Worm (Caenorhabditis elegans) whole organism, L2 larva: ENCODE data around the gene nhr-19.

Experiments used
- C34F6.9 ChIP-seq: fragments of 150-350 bp; optimal IDR thresholded peaks from 2 replicates; lab custom pipeline; 2014; ENCODE audit warnings: missing biosample characterization, missing genetic modification characterization
- F13H6.1 ChIP-seq: sonication (generic microtip); optimal IDR thresholded peaks from 2 replicates; lab custom pipeline; 2016; ENCODE audit warnings: missing genetic modification characterization, missing compliant biosample characterization
- R02D3.7 ChIP-seq: fragments of 150-350 bp; optimal IDR thresholded peaks from 2 replicates; lab custom pipeline; 2014; ENCODE audit warnings: missing biosample characterization, missing genetic modification characterization
- Y55F3AM.14 ChIP-seq: fragments of 200-800 bp; sonication (Bioruptor generic); optimal IDR thresholded peaks from 2 replicates; lab custom pipeline; 2018; ENCODE audit warnings: mild to moderate bottlenecking, missing genetic modification characterization, missing compliant biosample characterization
- ZK546.5 ChIP-seq: sonication (generic microtip); optimal IDR thresholded peaks from 2 replicates; lab custom pipeline; 2017; ENCODE audit warnings: missing biosample characterization, missing genetic modification characterization
- alr-1 ChIP-seq: fragments of 150-350 bp; optimal IDR thresholded peaks from 2 replicates; lab custom pipeline; 2014; ENCODE audit warnings: missing biosample characterization, missing genetic modification characterization
- aly-2 ChIP-seq: fragments of 150-350 bp; optimal IDR thresholded peaks from 2 replicates; lab custom pipeline; 2014; ENCODE audit warnings: missing biosample characterization, missing genetic modification characterization
- ama-1 ChIP-seq: fragments of 150-350 bp; optimal IDR thresholded peaks from 2 replicates; lab custom pipeline; 2018; ENCODE audit warnings: inconsistent platforms
- blmp-1 ChIP-seq: sonication (generic microtip); optimal IDR thresholded peaks from 2 replicates; lab custom pipeline; 2017; ENCODE audit warnings: missing genetic modification characterization, mild to moderate bottlenecking, missing compliant biosample characterization, antibody characterized with exemption, moderate library complexity; ENCODE audit not compliant: insufficient read depth
- ceh-16 ChIP-seq: fragments of 150-350 bp; optimal IDR thresholded peaks from 2 replicates; lab custom pipeline; 2014; ENCODE audit warnings: missing biosample characterization, missing genetic modification characterization
- ceh-82 ChIP-seq: fragments of 150-350 bp; optimal IDR thresholded peaks from 2 replicates; lab custom pipeline; 2014; ENCODE audit warnings: missing biosample characterization, missing genetic modification characterization
- crh-2 ChIP-seq: sonication (generic microtip); optimal IDR thresholded peaks from 2 replicates; lab custom pipeline; 2017; ENCODE audit warnings: missing biosample characterization, missing genetic modification characterization
- dmd-4 ChIP-seq: sonication (generic microtip); optimal IDR thresholded peaks from 2 replicates; lab custom pipeline; 2017; ENCODE audit warnings: missing biosample characterization, missing genetic modification characterization
- egl-27 ChIP-seq: sonication (generic microtip); optimal IDR thresholded peaks from 3 replicates; lab custom pipeline; 2017; ENCODE audit warnings: missing biosample characterization, missing genetic modification reagents, missing genetic modification characterization
- elt-1 ChIP-seq: fragments of 150-350 bp; optimal IDR thresholded peaks from 2 replicates; lab custom pipeline; 2014; ENCODE audit warnings: missing biosample characterization, missing genetic modification characterization
- elt-3 ChIP-seq: sonication (generic microtip); optimal IDR thresholded peaks from 2 replicates; lab custom pipeline; 2017; ENCODE audit warnings: missing biosample characterization, missing genetic modification characterization
- fos-1 ChIP-seq: fragments of 150-350 bp; optimal IDR thresholded peaks from 2 replicates; lab custom pipeline; 2014; ENCODE audit warnings: missing biosample characterization, missing genetic modification characterization
- gmeb-1 ChIP-seq: fragments of 150-350 bp; optimal IDR thresholded peaks from 2 replicates; lab custom pipeline; 2014; ENCODE audit warnings: missing biosample characterization, missing genetic modification characterization
- lin-11 ChIP-seq: fragments of 150-350 bp; sonication (generic microtip); optimal IDR thresholded peaks from 2 replicates; lab custom pipeline; 2014; ENCODE audit warnings: missing biosample characterization, missing genetic modification characterization, inconsistent platforms, mixed read lengths
- lin-13 ChIP-seq: fragments of 150-350 bp; optimal IDR thresholded peaks from 2 replicates; lab custom pipeline; 2014; ENCODE audit warnings: missing biosample characterization, missing genetic modification reagents, missing genetic modification characterization
- lin-39 ChIP-seq: fragments of 150-350 bp; optimal IDR thresholded peaks from 2 replicates; lab custom pipeline; 2014; ENCODE audit warnings: missing biosample characterization, missing genetic modification reagents, missing genetic modification characterization
- lsy-2 ChIP-seq, 2 experiments: fragments of 150-350 bp in 1 of 2; sonication (generic microtip) in 1 of 2; optimal IDR thresholded peaks; 2 replicates each; lab custom pipeline; 2014 to 2017; ENCODE audit warnings: missing biosample characterization in 2 of 2, missing genetic modification characterization in 2 of 2
- mab-5 ChIP-seq: fragments of 150-350 bp; optimal IDR thresholded peaks from 2 replicates; lab custom pipeline; 2014; ENCODE audit warnings: missing biosample characterization, missing genetic modification characterization
- mbf-1 ChIP-seq: sonication (generic microtip); optimal IDR thresholded peaks from 2 replicates; lab custom pipeline; 2017; ENCODE audit warnings: missing biosample characterization, missing genetic modification characterization
- mdl-1 ChIP-seq, 2 experiments: fragments of 150-350 bp in 1 of 2; sonication (generic microtip) in 1 of 2; optimal IDR thresholded peaks; 2 replicates each; lab custom pipeline; 2017; ENCODE audit warnings: missing biosample characterization in 2 of 2, missing genetic modification characterization in 2 of 2
- nhr-10 ChIP-seq: sonication (generic microtip); optimal IDR thresholded peaks from 2 replicates; lab custom pipeline; 2017; ENCODE audit warnings: missing biosample characterization, missing genetic modification characterization
- nhr-11 ChIP-seq: fragments of 150-350 bp; optimal IDR thresholded peaks from 2 replicates; lab custom pipeline; 2014; ENCODE audit warnings: missing biosample characterization, missing genetic modification characterization
- nhr-12 ChIP-seq: fragments of 150-350 bp; optimal IDR thresholded peaks from 2 replicates; lab custom pipeline; 2014; ENCODE audit warnings: missing biosample characterization, missing genetic modification characterization
- nhr-129 ChIP-seq: fragments of 150-350 bp; optimal IDR thresholded peaks from 2 replicates; lab custom pipeline; 2014; ENCODE audit warnings: missing biosample characterization, missing genetic modification characterization
- nhr-21 ChIP-seq: fragments of 150-350 bp; optimal IDR thresholded peaks from 2 replicates; lab custom pipeline; 2014; ENCODE audit warnings: missing biosample characterization, missing genetic modification characterization
- nhr-23 ChIP-seq: fragments of 150-350 bp; optimal IDR thresholded peaks from 2 replicates; lab custom pipeline; 2014; ENCODE audit warnings: missing biosample characterization, missing genetic modification reagents, missing genetic modification characterization
- nhr-237 ChIP-seq: fragments of 150-350 bp; optimal IDR thresholded peaks from 2 replicates; lab custom pipeline; 2014; ENCODE audit warnings: missing biosample characterization, missing genetic modification characterization
- nhr-25 ChIP-seq: fragments of 150-350 bp; sonication (generic microtip); optimal IDR thresholded peaks from 3 replicates; lab custom pipeline; 2014; ENCODE audit warnings: missing biosample characterization, missing genetic modification characterization
- nhr-6 ChIP-seq: fragments of 150-350 bp; optimal IDR thresholded peaks from 2 replicates; lab custom pipeline; 2014; ENCODE audit warnings: missing biosample characterization, missing genetic modification characterization
- nhr-77 ChIP-seq: fragments of 150-350 bp; optimal IDR thresholded peaks from 2 replicates; lab custom pipeline; 2014; ENCODE audit warnings: missing biosample characterization, missing genetic modification characterization
- peb-1 ChIP-seq: fragments of 150-350 bp; optimal IDR thresholded peaks from 2 replicates; lab custom pipeline; 2014; ENCODE audit warnings: missing biosample characterization, missing genetic modification characterization
- sem-4 ChIP-seq: fragments of 150-350 bp; optimal IDR thresholded peaks from 2 replicates; lab custom pipeline; 2014; ENCODE audit warnings: missing biosample characterization, missing genetic modification reagents, missing genetic modification characterization
- skn-1 ChIP-seq: sonication (generic microtip); optimal IDR thresholded peaks from 2 replicates; lab custom pipeline; 2017; ENCODE audit warnings: missing biosample characterization, missing genetic modification characterization
- sma-3 ChIP-seq: sonication (generic microtip); optimal IDR thresholded peaks from 2 replicates; lab custom pipeline; 2016; ENCODE audit warnings: missing genetic modification reagents, missing genetic modification characterization, missing compliant biosample characterization
- sma-9 ChIP-seq, 2 experiments: fragments of 150-350 bp in 1 of 2; sonication (generic microtip) in 1 of 2; optimal IDR thresholded peaks; 2 replicates each; lab custom pipeline; 2014 to 2016; ENCODE audit warnings: missing genetic modification characterization in 2 of 2, mild to moderate bottlenecking in 1 of 2, missing biosample characterization in 1 of 2, missing compliant biosample characterization in 1 of 2, missing genetic modification reagents in 1 of 2, moderate library complexity in 1 of 2
- snpc-4 ChIP-seq: fragments of 150-350 bp; optimal IDR thresholded peaks from 2 replicates; lab custom pipeline; 2014; ENCODE audit warnings: missing biosample characterization, missing genetic modification characterization
- unc-39 ChIP-seq: fragments of 150-350 bp; optimal IDR thresholded peaks from 2 replicates; lab custom pipeline; 2014; ENCODE audit warnings: missing biosample characterization, missing genetic modification characterization
- unc-55 ChIP-seq: fragments of 150-350 bp; sonication (generic microtip); optimal IDR thresholded peaks from 3 replicates; lab custom pipeline; 2014; ENCODE audit warnings: missing biosample characterization, missing genetic modification reagents, missing genetic modification characterization
- unc-62 ChIP-seq: fragments of 150-350 bp; optimal IDR thresholded peaks from 2 replicates; lab custom pipeline; 2014; ENCODE audit warnings: missing biosample characterization, missing genetic modification reagents, missing genetic modification characterization
- zag-1 ChIP-seq: fragments of 150-350 bp; optimal IDR thresholded peaks from 2 replicates; lab custom pipeline; 2014; ENCODE audit warnings: missing biosample characterization, missing genetic modification characterization
- ztf-1 ChIP-seq: fragments of 200-800 bp; sonication (Bioruptor generic); conservative IDR thresholded peaks from 2 replicates; pipeline ENCODE4 v1.3.6; 2022; ENCODE audit warnings: missing genetic modification characterization, missing compliant biosample characterization
- ztf-11 ChIP-seq: sonication (generic microtip); optimal IDR thresholded peaks from 2 replicates; lab custom pipeline; 2017; ENCODE audit warnings: missing biosample characterization, missing genetic modification characterization
- ztf-4 ChIP-seq: fragments of 150-350 bp; optimal IDR thresholded peaks from 2 replicates; lab custom pipeline; 2014; ENCODE audit warnings: missing biosample characterization, missing genetic modification characterization

Gene nhr-19

DNA sequence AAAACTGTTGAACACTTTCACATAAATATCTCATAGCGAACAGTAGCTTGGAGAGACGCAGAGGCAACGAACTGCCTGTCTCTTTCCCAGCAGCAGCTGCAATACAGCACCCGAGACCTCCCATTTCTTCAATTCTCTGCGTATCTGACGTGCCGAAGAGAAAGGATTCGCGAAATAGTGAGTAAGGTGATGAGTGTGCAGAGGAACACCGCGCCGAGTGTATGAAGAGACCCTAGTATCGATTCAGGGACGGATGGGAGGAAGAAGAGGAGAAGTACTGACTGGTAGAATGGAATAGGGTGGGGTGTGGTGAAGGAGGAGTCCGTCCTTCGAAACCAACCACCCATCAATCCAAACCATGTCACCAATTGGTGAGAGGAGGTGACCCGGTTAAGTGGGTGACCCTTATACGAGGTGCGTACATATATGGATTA lies 40.8 kb upstream of the nhr-19 start:
- TF ChIP-seq mbf-1 (tag; lab: Kevin White, UChicago) (no peak), ztf-11 (tag; lab: Kevin White, UChicago) (no peak), ama-1 (lab: Kevin White, UChicago) (peak; percentile 76), nhr-21 (peak; percentile 53), C34F6.9 (tag; lab: Kevin White, UChicago) (peak; percentile 86), sem-4 (peak; percentile 73), gmeb-1 (tag; lab: Kevin White, UChicago) (peak; percentile 16), nhr-10 (tag; lab: Kevin White, UChicago) (no peak), dmd-4 (tag; lab: Kevin White, UChicago) (no peak), F13H6.1 (tag; lab: Kevin White, UChicago) (peak; percentile 81), nhr-12 (no peak), nhr-237 (tag; lab: Kevin White, UChicago) (no peak), sma-9 (GFP tag; optimal IDR thresholded peaks at IDR 0.05; lab: Kevin White, UChicago) (peak; percentile 76), sma-9 (tag; optimal IDR thresholded peaks at IDR 0.05; lab: Kevin White, UChicago) (no peak), unc-62 (GFP tag; lab: Kevin White, UChicago) (no peak), nhr-129 (tag; lab: Kevin White, UChicago) (peak; percentile 94), crh-2 (tag; lab: Kevin White, UChicago) (peak; percentile 79), lin-13 (GFP tag; lab: Kevin White, UChicago) (peak; percentile 45), nhr-6 (peak; percentile 12), alr-1 (tag; lab: Kevin White, UChicago) (no peak), lsy-2 (tag; optimal IDR thresholded peaks at IDR 0.05; lab: Kevin White, UChicago) (peak; percentile 32 to 74), mab-5 (tag; lab: Kevin White, UChicago) (peak; percentile 55), sma-3 (GFP tag; lab: Kevin White, UChicago) (peak; percentile 51), snpc-4 (tag; lab: Kevin White, UChicago) (no peak), ZK546.5 (tag; lab: Kevin White, UChicago) (no peak), ceh-16 (tag; lab: Kevin White, UChicago) (peak; percentile 35), unc-55 (GFP tag; lab: Kevin White, UChicago) (peak; percentile 88), lin-11 (tag; lab: Kevin White, UChicago) (peak; percentile 35), elt-3 (tag; lab: Kevin White, UChicago) (no peak), unc-39 (tag; lab: Kevin White, UChicago) (no peak), ceh-82 (peak; percentile 42), elt-1 (tag; lab: Kevin White, UChicago) (no peak), mdl-1 (tag; optimal IDR thresholded peaks at IDR 0.05; lab: Kevin White, UChicago) (peak in 1 of 2 experiments; percentile 39), peb-1 (tag; lab: Kevin White, UChicago) (no peak), nhr-23 (tag; lab: Kevin White, UChicago) (no peak), ztf-1 (GFP tag; lab: Robert Waterston, UW) (no peak), R02D3.7 (tag; lab: Kevin White, UChicago) (no peak), Y55F3AM.14 (peak; percentile 75), skn-1 (tag; lab: Kevin White, UChicago) (no peak), aly-2 (tag; lab: Kevin White, UChicago) (no peak), blmp-1 (tag; lab: Kevin White, UChicago) (peak; percentile 78), nhr-25 (tag; lab: Kevin White, UChicago) (peak; percentile 85), lin-39 (tag; lab: Kevin White, UChicago) (no peak), nhr-11 (tag; lab: Kevin White, UChicago) (no peak), fos-1 (peak; percentile 95), egl-27 (peak; percentile 80), nhr-77 (tag; lab: Kevin White, UChicago) (no peak), zag-1 (tag; lab: Kevin White, UChicago) (no peak), ztf-4 (peak; percentile 72)
